Fruit fly (Drosophila melanogaster): ENCODE results near the gene Gyc32E.

Gene Gyc32E

dm6 chr2L:11106562-11106962 is 42.3 kb downstream of the Gyc32E start, which contains the start of gene Reps (continued):
- TF ChIP-seq CG10267 (tag; optimal IDR thresholded peaks at IDR 0.05), result peak; percentile 96
- peak; percentile 96 for TF ChIP-seq Lhr (GFP tag; optimal IDR thresholded peaks at IDR 0.05)
- peak; percentile 98 for TF ChIP-seq CG17359 (tag; optimal IDR thresholded peaks at IDR 0.05)
- no peak for TF ChIP-seq D (optimal IDR thresholded peaks at IDR 0.05)
- peak; percentile 99 for TF ChIP-seq D (GFP tag; optimal IDR thresholded peaks at IDR 0.05)
- TF ChIP-seq CG16863 (GFP tag; optimal IDR thresholded peaks at IDR 0.05), result peak; percentile 97
- TF ChIP-seq CG9609 (GFP tag; optimal IDR thresholded peaks at IDR 0.05), result peak; percentile 97
- TF ChIP-seq CG34224 (GFP tag; IDR thresholded peaks at IDR 0.05; ENCODE audit: partially characterized antibody), result peak; percentile 65
- TF ChIP-seq Poxn (GFP tag; IDR thresholded peaks at IDR 0.05), result peak; percentile 95
- peak; percentile 98 for TF ChIP-seq CG13624 (GFP tag; optimal IDR thresholded peaks at IDR 0.05)
- peak; percentile 98 for TF ChIP-seq CG10462 (GFP tag; optimal IDR thresholded peaks at IDR 0.05)
- TF ChIP-seq dpn (GFP tag; optimal IDR thresholded peaks at IDR 0.05), result peak; percentile 99
- peak; percentile 90 for TF ChIP-seq CG18011 (GFP tag; optimal IDR thresholded peaks at IDR 0.05)
- peak; percentile 91 for TF ChIP-seq aop (GFP tag; IDR thresholded peaks at IDR 0.05)
- TF ChIP-seq row (GFP tag; IDR thresholded peaks at IDR 0.05), result peak; percentile 99
- peak; percentile 98 for TF ChIP-seq CG2889 (GFP tag; IDR thresholded peaks at IDR 0.05)
- TF ChIP-seq CG12071 (GFP tag; optimal IDR thresholded peaks at IDR 0.05), result peak; percentile 96
- peak; percentile 97 for TF ChIP-seq CG6813 (GFP tag; optimal IDR thresholded peaks at IDR 0.05)
- peak; percentile 75 to 82 for TF ChIP-seq tll (GFP tag; optimal IDR thresholded peaks at IDR 0.05)
- TF ChIP-seq BEAF-32 (GFP tag; optimal IDR thresholded peaks at IDR 0.05), result peak; percentile 75
- TF ChIP-seq CG32532 (GFP tag; IDR thresholded peaks at IDR 0.05), result peak; percentile 99
- TF ChIP-seq HHEX (GFP tag; optimal IDR thresholded peaks at IDR 0.05), result peak; percentile 98
- peak; percentile 98 for TF ChIP-seq Rx (GFP tag; IDR thresholded peaks at IDR 0.05)
- peak; percentile 92 for TF ChIP-seq CG9437 (GFP tag; optimal IDR thresholded peaks at IDR 0.05)
- TF ChIP-seq Antp (GFP tag; optimal IDR thresholded peaks at IDR 0.05), result peak; percentile 96
- TF ChIP-seq CG2199 (GFP tag; IDR thresholded peaks at IDR 0.05), result peak; percentile 99
- no peak for TF ChIP-seq abd-A (tag; optimal IDR thresholded peaks at IDR 0.05)
- peak; percentile 98 for TF ChIP-seq H2.0 (GFP tag; IDR thresholded peaks at IDR 0.05)
- TF ChIP-seq ttk (GFP tag; IDR thresholded peaks at IDR 0.05), result peak; percentile 98
- peak; percentile 98 for TF ChIP-seq CG7271 (tag; optimal IDR thresholded peaks at IDR 0.05)
- TF ChIP-seq Myb (GFP tag; optimal IDR thresholded peaks at IDR 0.05), result peak; percentile 88
- TF ChIP-seq CG8290 (GFP tag; optimal IDR thresholded peaks at IDR 0.05), result peak; percentile 99
- TF ChIP-seq CG8290 (tag; optimal IDR thresholded peaks at IDR 0.05), result peak; percentile 96
- TF ChIP-seq jing (GFP tag; optimal IDR thresholded peaks at IDR 0.05), result peak; percentile 97
- TF ChIP-seq CG7357 (GFP tag; IDR thresholded peaks at IDR 0.05), result peak; percentile 96
- peak; percentile 98 for TF ChIP-seq CG2678 (tag; optimal IDR thresholded peaks at IDR 0.05)
- TF ChIP-seq CHES-1-like (GFP tag; optimal IDR thresholded peaks at IDR 0.05), result peak; percentile 96
- peak; percentile 93 for TF ChIP-seq odd (GFP tag; optimal IDR thresholded peaks at IDR 0.05)
- TF ChIP-seq CG11504 (tag; optimal IDR thresholded peaks at IDR 0.05), result peak; percentile 97
- TF ChIP-seq CG14667 (GFP tag; IDR thresholded peaks at IDR 0.05), result peak; percentile 99
- peak; percentile 99 for TF ChIP-seq gem (tag; optimal IDR thresholded peaks at IDR 0.05)
- TF ChIP-seq Ssrp (tag; optimal IDR thresholded peaks at IDR 0.05), result peak; percentile 99
- TF ChIP-seq wdn (GFP tag; IDR thresholded peaks at IDR 0.05), result peak; percentile 99
- peak; percentile 94 for TF ChIP-seq CG8359 (GFP tag; optimal IDR thresholded peaks at IDR 0.05; ENCODE audit: borderline replicate concordance)
- peak; percentile 92 for TF ChIP-seq eyg (GFP tag; optimal IDR thresholded peaks at IDR 0.05)
- peak; percentile 96 for TF ChIP-seq Nf-YA (GFP tag; IDR thresholded peaks at IDR 0.05)
- peak; percentile 94 for TF ChIP-seq ac (GFP tag; optimal IDR thresholded peaks at IDR 0.05)
- peak; percentile 94 for TF ChIP-seq CG10431 (GFP tag; optimal IDR thresholded peaks at IDR 0.05)
- TF ChIP-seq pfk (GFP tag; optimal IDR thresholded peaks at IDR 0.05), result peak; percentile 70
- TF ChIP-seq CG1529 (GFP tag; optimal IDR thresholded peaks at IDR 0.05), result peak; percentile 96
- peak; percentile 98 for TF ChIP-seq NfI (GFP tag; optimal IDR thresholded peaks at IDR 0.05)

All from whole organism, embryonic.